Fruit fly (Drosophila melanogaster): Measurements from ENCODE around the gene CG6813.

CG6813 gene

DNA sequence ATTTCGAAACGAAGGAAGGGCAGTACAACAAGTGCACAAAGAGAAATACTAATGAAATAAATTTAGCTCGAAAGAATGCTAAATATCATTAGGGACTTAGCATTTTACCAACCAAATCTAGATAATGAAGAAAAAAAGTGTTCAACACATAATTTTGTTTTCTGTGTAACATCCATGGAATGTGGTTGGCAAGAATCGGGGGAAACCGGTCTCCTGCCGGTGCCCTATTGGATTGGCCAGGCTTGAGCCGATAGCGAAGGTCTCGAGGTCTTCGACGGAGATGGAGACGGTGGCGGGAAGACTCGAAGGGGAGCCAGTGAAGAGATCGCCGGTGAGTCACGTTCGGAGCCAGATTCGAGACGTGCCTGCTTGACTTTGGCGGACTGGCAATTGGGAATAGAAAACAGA lies 31.4 kb upstream of the CG6813 start (continued):
- TF ChIP-seq HHEX (GFP tag; optimal IDR thresholded peaks at IDR 0.05) (no peak), PHDP (tag; optimal IDR thresholded peaks at IDR 0.05) (peak; percentile 44), esg (GFP tag; conservative IDR thresholded peaks at IDR 0.05) (no peak), CG17802 (tag; optimal IDR thresholded peaks at IDR 0.05) (no peak), CG18262 (tag; optimal IDR thresholded peaks at IDR 0.05) (peak; percentile 50), Fer3 (tag; optimal IDR thresholded peaks at IDR 0.05) (peak; percentile 32), CG12104 (GFP tag; optimal IDR thresholded peaks at IDR 0.05) (no peak), Dfd (GFP tag; optimal IDR thresholded peaks at IDR 0.05) (no peak), sens-2 (GFP tag; IDR thresholded peaks at IDR 0.05) (no peak), Mad (GFP tag; optimal IDR thresholded peaks at IDR 0.05) (no peak), Side (GFP tag; optimal IDR thresholded peaks at IDR 0.05) (peak; percentile 22), CG34376 (GFP tag; optimal IDR thresholded peaks at IDR 0.05) (no peak), NC2β (GFP tag; optimal IDR thresholded peaks at IDR 0.05) (no peak), ac (GFP tag; optimal IDR thresholded peaks at IDR 0.05) (no peak), Ets65A (GFP tag) (peak; percentile 78), so (GFP tag; IDR thresholded peaks at IDR 0.05) (no peak), B-H1 (GFP tag; IDR thresholded peaks at IDR 0.05) (no peak), ranshi (GFP tag; IDR thresholded peaks at IDR 0.05) (peak; percentile 30; the same call in 1 of the 2 replicates), CG14050 (GFP tag; IDR thresholded peaks at IDR 0.05) (no peak), CG12155 (GFP tag; optimal IDR thresholded peaks at IDR 0.05) (peak; percentile 26), CG32772 (GFP tag; IDR thresholded peaks at IDR 0.05) (no peak), Fer1 (GFP tag; optimal IDR thresholded peaks at IDR 0.05) (no peak), unpg (GFP tag; optimal IDR thresholded peaks at IDR 0.05) (peak; percentile 48), al (GFP tag; IDR thresholded peaks at IDR 0.05) (0 out of 2 replicates have a peak, but pooled peaks have one; percentile 33), dan (GFP tag; IDR thresholded peaks at IDR 0.05) (no peak), chif (GFP tag; optimal IDR thresholded peaks at IDR 0.05) (peak in 1 of 2 experiments; percentile 27), Lhr (GFP tag; optimal IDR thresholded peaks at IDR 0.05) (no peak), ATbp (GFP tag; optimal IDR thresholded peaks at IDR 0.05) (peak; percentile 12), CG4282 (GFP tag; optimal IDR thresholded peaks at IDR 0.05) (no peak), prd (optimal IDR thresholded peaks at IDR 0.05) (no peak), prd (GFP tag; IDR thresholded peaks at IDR 0.05) (peak; percentile 42; the same call in 1 of the 3 replicates), CG4707 (GFP tag; optimal IDR thresholded peaks at IDR 0.05) (no peak), Abd-B (GFP tag; optimal IDR thresholded peaks at IDR 0.05) (no peak), CG4328 (GFP tag; optimal IDR thresholded peaks at IDR 0.05) (no peak), Atf6 (GFP tag; IDR thresholded peaks at IDR 0.05) (no peak), sens (GFP tag) (peak; percentile 81), CG11723 (GFP tag; optimal IDR thresholded peaks at IDR 0.05) (no peak), CG15601 (tag; optimal IDR thresholded peaks at IDR 0.05) (peak; percentile 2), CG32532 (GFP tag; IDR thresholded peaks at IDR 0.05) (peak; percentile 66), Camta (GFP tag; optimal IDR thresholded peaks at IDR 0.05) (peak; percentile 5), CG11398 (GFP tag; optimal IDR thresholded peaks at IDR 0.05) (no peak), schlank (tag; optimal IDR thresholded peaks at IDR 0.05) (no peak), zen (tag; optimal IDR thresholded peaks at IDR 0.05) (no peak), Bteb2 (GFP tag; optimal IDR thresholded peaks at IDR 0.05) (peak; percentile 9), CG13287 (GFP tag; IDR thresholded peaks at IDR 0.05; ENCODE audit: partially characterized antibody) (no peak), CG6175 (GFP tag; IDR thresholded peaks at IDR 0.05) (no peak), CG9727 (GFP tag; optimal IDR thresholded peaks at IDR 0.05) (peak; percentile 36), CG11560 (tag; IDR thresholded peaks at IDR 0.05) (no peak), Spps (tag; optimal IDR thresholded peaks at IDR 0.05) (peak; percentile 7), hbn (GFP tag; IDR thresholded peaks at IDR 0.05; ENCODE audit: partially characterized antibody) (no peak), CG10267 (tag; optimal IDR thresholded peaks at IDR 0.05) (peak; percentile 16), CG10565 (GFP tag; optimal IDR thresholded peaks at IDR 0.05) (no peak)

All from whole organism, embryonic.